Fruit fly (Drosophila melanogaster) whole organism, embryonic: ENCODE data around the gene mio.

Experiments
- CG10147 ChIP-seq: fragments of 200-800 bp; sonication (Bioruptor generic); optimal IDR thresholded peaks from 2 replicates; lab custom pipeline; 2019; ENCODE audit warnings: missing biosample characterization, mild to moderate bottlenecking, missing genetic modification characterization, moderate library complexity
- CG10543 ChIP-seq: fragments of 200-800 bp; sonication (Bioruptor generic); optimal IDR thresholded peaks from 3 replicates; lab custom pipeline; 2017; ENCODE audit warnings: missing biosample characterization, mild to moderate bottlenecking, missing genetic modification characterization, moderate library complexity
- CG10654 ChIP-seq: fragments of 200-800 bp; sonication (Bioruptor generic); optimal IDR thresholded peaks from 2 replicates; lab custom pipeline; 2016; ENCODE audit warnings: missing biosample characterization, missing genetic modification characterization
- CG11695 ChIP-seq: fragments of 200-800 bp; sonication (Bioruptor generic); IDR thresholded peaks from 3 replicates; pipeline ENCODE4 v1.3.6; 2022; ENCODE audit warnings: missing biosample characterization, missing genetic modification characterization
- CG12071 ChIP-seq: fragments of 200-800 bp; sonication (Bioruptor generic); optimal IDR thresholded peaks from 3 replicates; lab custom pipeline; 2018; ENCODE audit warnings: missing biosample characterization, mild to moderate bottlenecking, missing genetic modification characterization
- CG12769 ChIP-seq: fragments of 200-800 bp; sonication (Bioruptor generic); optimal IDR thresholded peaks from 2 replicates; lab custom pipeline; 2019; ENCODE audit warnings: missing biosample characterization, mild to moderate bottlenecking, missing genetic modification characterization, moderate library complexity
- CG13287 ChIP-seq: fragments of 200-800 bp; sonication (Bioruptor generic); IDR thresholded peaks from 2 replicates; pipeline ENCODE4 v1.3.6; 2022; ENCODE audit warnings: missing biosample characterization, missing genetic modification characterization; ENCODE audit not compliant: partially characterized antibody
- CG14441 ChIP-seq: fragments of 200-800 bp; sonication (Bioruptor generic); IDR thresholded peaks from 2 replicates; pipeline ENCODE4 v1.3.6; 2022; ENCODE audit warnings: missing biosample characterization, missing genetic modification characterization
- CG15514 ChIP-seq: fragments of 200-800 bp; sonication (Bioruptor generic); optimal IDR thresholded peaks from 3 replicates; lab custom pipeline; 2017; ENCODE audit warnings: missing biosample characterization, missing genetic modification characterization, mild to moderate bottlenecking, moderate library complexity, missing genetic modification reagents
- CG18599 ChIP-seq: fragments of 200-800 bp; sonication (Bioruptor generic); optimal IDR thresholded peaks from 3 replicates; lab custom pipeline; 2017; ENCODE audit warnings: missing biosample characterization, missing genetic modification characterization, mild to moderate bottlenecking, moderate library complexity, missing genetic modification reagents
- CG2678 ChIP-seq: fragments of 200-800 bp; sonication (Bioruptor generic); optimal IDR thresholded peaks from 3 replicates; lab custom pipeline; 2019; ENCODE audit warnings: missing biosample characterization, mild to moderate bottlenecking, missing genetic modification characterization, moderate library complexity
- CG3281 ChIP-seq: fragments of 200-800 bp; sonication (Bioruptor generic); optimal IDR thresholded peaks from 3 replicates; lab custom pipeline; 2017; ENCODE audit warnings: missing biosample characterization, mild to moderate bottlenecking, missing genetic modification characterization
- CG34224 ChIP-seq: fragments of 200-800 bp; sonication (Bioruptor generic); IDR thresholded peaks from 3 replicates; pipeline ENCODE4 v1.3.6; 2022; ENCODE audit warnings: missing biosample characterization, missing genetic modification characterization; ENCODE audit not compliant: partially characterized antibody
- CG8290 ChIP-seq, 3 experiments: fragments of 200-800 bp; sonication (Bioruptor generic); optimal IDR thresholded peaks; 2 replicates each; lab custom pipeline; 2016 to 2019; ENCODE audit warnings: missing biosample characterization in 3 of 3, missing genetic modification characterization in 3 of 3, mild to moderate bottlenecking in 2 of 3, moderate library complexity in 1 of 3
- Doc2 ChIP-seq: fragments of 200-800 bp; sonication (Bioruptor generic); IDR thresholded peaks from 2 replicates; pipeline ENCODE4 v1.3.6; 2022; ENCODE audit warnings: missing biosample characterization, missing genetic modification characterization
- Eip74EF ChIP-seq, 2 experiments: fragments of 200-800 bp in 1 of 2; fragments of >200 bp in 1 of 2; sonication (Bioruptor generic) in 1 of 2; optimal IDR thresholded peaks; 2 replicates each; lab custom pipeline; 2017 to 2019; ENCODE audit warnings: missing biosample characterization in 2 of 2, missing genetic modification characterization in 2 of 2, mild to moderate bottlenecking in 1 of 2, moderate library complexity in 1 of 2
- Fer1 ChIP-seq: fragments of 200-800 bp; sonication (Bioruptor generic); optimal IDR thresholded peaks from 2 replicates; lab custom pipeline; 2017; ENCODE audit warnings: missing biosample characterization, mild to moderate bottlenecking, missing genetic modification characterization
- Hand ChIP-seq: fragments of 200-800 bp; sonication (Bioruptor generic); optimal IDR thresholded peaks from 2 replicates; lab custom pipeline; 2017; ENCODE audit warnings: mild to moderate bottlenecking, missing biosample characterization, missing genetic modification reagents, missing genetic modification characterization
- Hey ChIP-seq: fragments of 200-800 bp; sonication (Bioruptor generic); optimal IDR thresholded peaks from 3 replicates; lab custom pipeline; 2018; ENCODE audit warnings: missing biosample characterization, mild to moderate bottlenecking, missing genetic modification characterization
- HmgZ ChIP-seq: fragments of 200-800 bp; sonication (Bioruptor generic); optimal IDR thresholded peaks from 2 replicates; lab custom pipeline; 2018; ENCODE audit warnings: missing biosample characterization, mild to moderate bottlenecking, missing genetic modification characterization
- Hmr ChIP-seq: fragments of 200-800 bp; sonication (Bioruptor generic); optimal IDR thresholded peaks from 3 replicates; lab custom pipeline; 2017; ENCODE audit warnings: mild to moderate bottlenecking, missing biosample characterization, missing genetic modification reagents, missing genetic modification characterization
- Hsf ChIP-seq: fragments of 200-800 bp; sonication (Bioruptor generic); optimal IDR thresholded peaks from 3 replicates; lab custom pipeline; 2016; ENCODE audit warnings: missing biosample characterization, missing genetic modification characterization
- Jarid2 ChIP-seq: fragments of 200-800 bp; sonication (Bioruptor generic); optimal IDR thresholded peaks from 3 replicates; lab custom pipeline; 2017; ENCODE audit warnings: mild to moderate bottlenecking, missing biosample characterization, missing genetic modification reagents, missing genetic modification characterization
- Meics ChIP-seq: fragments of 200-800 bp; sonication (Bioruptor generic); optimal IDR thresholded peaks from 2 replicates; lab custom pipeline; 2017; ENCODE audit warnings: missing biosample characterization, mild to moderate bottlenecking, missing genetic modification characterization
- Nf-YC ChIP-seq: fragments of 200-800 bp; optimal IDR thresholded peaks from 3 replicates; lab custom pipeline; 2019; ENCODE audit warnings: missing biosample characterization, mild to moderate bottlenecking, missing genetic modification characterization, moderate library complexity
- Poxn ChIP-seq: fragments of 200-800 bp; sonication (Bioruptor generic); IDR thresholded peaks from 2 replicates; pipeline ENCODE4 v1.3.6; 2022; ENCODE audit warnings: missing biosample characterization, missing genetic modification characterization
- Taf1 ChIP-seq: fragments of 200-800 bp; sonication (Bioruptor generic); IDR thresholded peaks from 2 replicates; pipeline ENCODE4 v1.3.6; 2022; ENCODE audit warnings: missing biosample characterization, missing genetic modification characterization
- caup ChIP-seq: fragments of 200-800 bp; sonication (Bioruptor generic); optimal IDR thresholded peaks from 3 replicates; lab custom pipeline; 2017; ENCODE audit warnings: missing biosample characterization, mild to moderate bottlenecking, missing genetic modification characterization, moderate library complexity; ENCODE audit not compliant: severe bottlenecking
- chinmo ChIP-seq: fragments of 200-800 bp; sonication (Bioruptor generic); IDR thresholded peaks from 4 replicates; pipeline ENCODE4 v1.3.6; 2022; ENCODE audit warnings: missing biosample characterization, missing genetic modification characterization; ENCODE audit not compliant: partially characterized antibody
- chn ChIP-seq: fragments of 200-800 bp; sonication (Bioruptor generic); optimal IDR thresholded peaks from 2 replicates; lab custom pipeline; 2016; ENCODE audit warnings: missing biosample characterization, missing genetic modification characterization
- ci ChIP-seq: fragments of 200-800 bp; sonication (Bioruptor generic); IDR thresholded peaks from 3 replicates; pipeline ENCODE4 v1.3.6; 2022; ENCODE audit warnings: missing biosample characterization, missing genetic modification characterization
- corto ChIP-seq: fragments of 200-800 bp; sonication (Bioruptor generic); optimal IDR thresholded peaks from 2 replicates; lab custom pipeline; 2016; ENCODE audit warnings: missing biosample characterization, mild to moderate bottlenecking, missing genetic modification characterization, moderate library complexity
- crol ChIP-seq: fragments of 200-800 bp; sonication (Bioruptor generic); IDR thresholded peaks from 2 replicates; pipeline ENCODE4 v1.3.6; 2022; ENCODE audit warnings: missing biosample characterization, missing genetic modification characterization
- cwo ChIP-seq: fragments of 200-800 bp; sonication (Bioruptor generic); optimal IDR thresholded peaks from 3 replicates; lab custom pipeline; 2017; ENCODE audit warnings: missing biosample characterization, missing genetic modification characterization, mild to moderate bottlenecking, moderate library complexity, missing genetic modification reagents
- da ChIP-seq: fragments of 200-800 bp; sonication (Bioruptor generic); optimal IDR thresholded peaks from 2 replicates; lab custom pipeline; 2016; ENCODE audit warnings: missing biosample characterization, missing genetic modification characterization
- exex ChIP-seq: fragments of 200-800 bp; sonication (Bioruptor generic); optimal IDR thresholded peaks from 4 replicates; lab custom pipeline; 2018; ENCODE audit warnings: missing biosample characterization, mild to moderate bottlenecking, missing genetic modification characterization, moderate library complexity
- grau ChIP-seq: fragments of 200-800 bp; optimal IDR thresholded peaks from 3 replicates; lab custom pipeline; 2019; ENCODE audit warnings: missing biosample characterization, mild to moderate bottlenecking, missing genetic modification characterization, moderate library complexity
- grn ChIP-seq: fragments of 200-800 bp; sonication (Bioruptor generic); optimal IDR thresholded peaks from 3 replicates; lab custom pipeline; 2017; ENCODE audit warnings: missing biosample characterization, missing genetic modification characterization
- jigr1 ChIP-seq: fragments of 200-800 bp; sonication (Bioruptor generic); IDR thresholded peaks from 3 replicates; pipeline ENCODE4 v1.3.6; 2022; ENCODE audit warnings: missing biosample characterization, missing genetic modification characterization
- kah ChIP-seq: fragments of 200-800 bp; sonication (Bioruptor generic); optimal IDR thresholded peaks from 2 replicates; lab custom pipeline; 2018; ENCODE audit warnings: missing biosample characterization, mild to moderate bottlenecking, missing genetic modification characterization
- lab ChIP-seq: fragments of 200-800 bp; sonication (Bioruptor generic); optimal IDR thresholded peaks from 3 replicates; lab custom pipeline; 2017; ENCODE audit warnings: missing biosample characterization, missing genetic modification characterization, mild to moderate bottlenecking, moderate library complexity, missing genetic modification reagents
- lbe ChIP-seq: fragments of 200-800 bp; sonication (Bioruptor generic); optimal IDR thresholded peaks from 2 replicates; lab custom pipeline; 2016; ENCODE audit warnings: missing biosample characterization, mild to moderate bottlenecking, missing genetic modification characterization
- mirr ChIP-seq: fragments of 200-800 bp; sonication (Bioruptor generic); optimal IDR thresholded peaks from 3 replicates; lab custom pipeline; 2018; ENCODE audit warnings: missing biosample characterization, mild to moderate bottlenecking, missing genetic modification characterization
- nmo ChIP-seq: fragments of 200-800 bp; sonication (Bioruptor generic); optimal IDR thresholded peaks from 2 replicates; lab custom pipeline; 2018; ENCODE audit warnings: missing biosample characterization, mild to moderate bottlenecking, missing genetic modification characterization, moderate library complexity
- rib ChIP-seq: fragments of 200-800 bp; sonication (Bioruptor generic); IDR thresholded peaks from 2 replicates; pipeline ENCODE4 v1.3.6; 2022; ENCODE audit warnings: missing biosample characterization, missing genetic modification characterization
- salm ChIP-seq: fragments of 200-800 bp; sonication (Bioruptor generic); optimal IDR thresholded peaks from 2 replicates; lab custom pipeline; 2018; ENCODE audit warnings: missing biosample characterization, mild to moderate bottlenecking, missing genetic modification characterization
- schlank ChIP-seq: fragments of 200-800 bp; sonication (Bioruptor generic); optimal IDR thresholded peaks from 2 replicates; lab custom pipeline; 2018; ENCODE audit warnings: missing biosample characterization, mild to moderate bottlenecking, missing genetic modification characterization

The mio gene

DNA sequence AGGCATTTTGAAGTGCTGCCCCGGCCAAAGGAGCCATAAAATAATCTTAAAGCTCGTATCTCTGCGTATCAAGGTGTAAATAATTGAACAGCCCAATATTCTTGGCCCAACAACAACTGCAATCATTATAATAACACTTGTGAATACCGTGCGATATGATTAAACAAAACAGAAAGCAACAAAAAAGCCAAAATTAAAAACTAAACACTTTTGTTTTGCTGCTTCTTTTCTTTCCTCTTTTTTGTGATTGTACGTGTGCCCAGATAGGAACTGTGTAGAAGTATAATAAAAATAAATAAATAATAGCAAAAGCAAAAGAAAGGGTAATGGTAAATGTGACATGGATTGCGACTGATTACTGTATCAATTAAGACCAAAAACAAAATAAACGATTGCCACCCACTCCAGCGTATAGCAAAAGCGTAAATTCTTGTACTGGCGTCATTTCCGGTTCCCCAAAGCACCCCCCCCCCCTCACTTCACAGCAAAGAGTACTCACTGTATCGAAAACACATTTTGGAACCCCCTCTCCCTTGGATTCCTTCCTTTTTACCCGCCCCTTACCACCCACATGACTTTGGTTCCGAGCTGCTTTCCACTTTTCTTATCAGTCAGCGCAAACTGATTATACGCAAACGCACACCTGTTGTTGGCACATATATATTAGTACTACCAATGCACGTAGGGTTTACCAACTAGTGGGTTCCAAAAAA is 45.6 kb upstream of the mio start:
- TF ChIP-seq caup (GFP tag; lab: Kevin White, UChicago) = peak; percentile 56
- TF ChIP-seq Hand (GFP tag; lab: Kevin White, UChicago) = peak; percentile 42
- peak; percentile 80 for TF ChIP-seq grn (GFP tag; lab: Kevin White, UChicago)
- TF ChIP-seq Hey = peak; percentile 23
- peak; percentile 52; the same call in 1 of the 4 replicates for TF ChIP-seq chinmo (GFP tag; lab: Robert Waterston, UW)
- TF ChIP-seq CG10147 (GFP tag; lab: Kevin White, UChicago) = peak; percentile 27
- TF ChIP-seq mirr (GFP tag; lab: Kevin White, UChicago) = peak; percentile 68
- TF ChIP-seq lbe (GFP tag; lab: Kevin White, UChicago) = peak; percentile 35
- 0 out of 2 replicates have a peak, but pooled peaks have one; percentile 29 for TF ChIP-seq rib (GFP tag; lab: Robert Waterston, UW)
- TF ChIP-seq da (GFP tag; lab: Kevin White, UChicago) = no peak
- TF ChIP-seq Hmr = peak; percentile 43
- peak; percentile 22; the same call in 1 of the 2 replicates for TF ChIP-seq Poxn (GFP tag; lab: Robert Waterston, UW)
- TF ChIP-seq Eip74EF (GFP tag; optimal IDR thresholded peaks at IDR 0.05; lab: Kevin White, UChicago) = peak in 1 of 2 experiments; percentile 54
- peak; percentile 97 for TF ChIP-seq exex
- TF ChIP-seq cwo = peak; percentile 63
- TF ChIP-seq Taf1 (GFP tag; lab: Robert Waterston, UW) = 0 out of 2 replicates have a peak, but pooled peaks have one; percentile 15
- peak; percentile 83 for TF ChIP-seq lab (GFP tag; lab: Kevin White, UChicago)
- TF ChIP-seq CG10543 = peak; percentile 71
- peak; percentile 20 for TF ChIP-seq Meics (GFP tag; lab: Kevin White, UChicago)
- TF ChIP-seq CG10654 (GFP tag; lab: Kevin White, UChicago) = no peak
- TF ChIP-seq nmo (GFP tag; lab: Kevin White, UChicago) = no peak
- TF ChIP-seq ci (GFP tag; lab: Robert Waterston, UW) = no peak; the same call in 2 of the 3 replicates
- TF ChIP-seq CG2678 = peak; percentile 26
- peak; percentile 54 for TF ChIP-seq CG14441 (GFP tag; lab: Robert Waterston, UW)
- TF ChIP-seq CG12769 (tag; lab: Kevin White, UChicago) = peak; percentile 50
- no peak for TF ChIP-seq Doc2 (GFP tag; lab: Robert Waterston, UW)
- peak; percentile 29 for TF ChIP-seq HmgZ (tag; lab: Kevin White, UChicago)
- peak; percentile 49 for TF ChIP-seq CG18599 (GFP tag; lab: Kevin White, UChicago)
- TF ChIP-seq CG34224 (GFP tag; lab: Robert Waterston, UW) = no peak
- no peak for TF ChIP-seq CG13287 (GFP tag; lab: Robert Waterston, UW)
- TF ChIP-seq Jarid2 (GFP tag; lab: Kevin White, UChicago) = peak; percentile 19
- TF ChIP-seq kah = peak; percentile 66
- peak; percentile 26 for TF ChIP-seq CG15514 (GFP tag; lab: Kevin White, UChicago)
- TF ChIP-seq Hsf (GFP tag; lab: Kevin White, UChicago) = no peak
- TF ChIP-seq crol = peak; percentile 95
- peak; percentile 44 for TF ChIP-seq salm
- peak; percentile 57 for TF ChIP-seq grau (tag; lab: Kevin White, UChicago)
- TF ChIP-seq jigr1 (GFP tag; lab: Robert Waterston, UW) = no peak
- peak; percentile 13 for TF ChIP-seq CG3281 (GFP tag; lab: Kevin White, UChicago)
- peak; percentile 35 for TF ChIP-seq Fer1
- TF ChIP-seq corto (GFP tag; lab: Kevin White, UChicago) = peak; percentile 11
- no peak for TF ChIP-seq CG11695
- TF ChIP-seq schlank (tag; lab: Kevin White, UChicago) = peak; percentile 3
- peak; percentile 49 for TF ChIP-seq Nf-YC
- TF ChIP-seq CG12071 (GFP tag; lab: Kevin White, UChicago) = peak; percentile 3
- no peak for TF ChIP-seq chn (GFP tag; lab: Kevin White, UChicago)
- no peak for TF ChIP-seq CG8290 (GFP tag; optimal IDR thresholded peaks at IDR 0.05; lab: Kevin White, UChicago)
- TF ChIP-seq CG8290 (tag; optimal IDR thresholded peaks at IDR 0.05; lab: Kevin White, UChicago) = peak in 1 of 2 experiments; percentile 5
